Fruit fly (Drosophila melanogaster): ENCODE results near the gene spas.

dm6 chr3R:24025715-24026467 lies 12.1 kb upstream of the spas start:
- peak; percentile 53 for TF ChIP-seq Hr39 (GFP tag; optimal IDR thresholded peaks at IDR 0.05)
- TF ChIP-seq CG8632 (GFP tag; optimal IDR thresholded peaks at IDR 0.05): no peak
- no peak for TF ChIP-seq vri (GFP tag; optimal IDR thresholded peaks at IDR 0.05)
- peak; percentile 14 for TF ChIP-seq Sox102F (GFP tag; optimal IDR thresholded peaks at IDR 0.05)
- peak; percentile 26 for TF ChIP-seq Smox (GFP tag; optimal IDR thresholded peaks at IDR 0.05)
- TF ChIP-seq Gug (GFP tag; IDR thresholded peaks at IDR 0.05): no peak
- TF ChIP-seq Eip75B (GFP tag; optimal IDR thresholded peaks at IDR 0.05): peak; percentile 0
- peak; percentile 33 for TF ChIP-seq cyc (GFP tag; optimal IDR thresholded peaks at IDR 0.05)
- TF ChIP-seq esn (GFP tag; optimal IDR thresholded peaks at IDR 0.05): peak; percentile 30
- TF ChIP-seq fkh (GFP tag; optimal IDR thresholded peaks at IDR 0.05): no peak
- no peak for TF ChIP-seq fd59A (GFP tag; optimal IDR thresholded peaks at IDR 0.05)
